Fruit fly (Drosophila melanogaster): ENCODE results near the gene Scsalpha1.

DNA sequence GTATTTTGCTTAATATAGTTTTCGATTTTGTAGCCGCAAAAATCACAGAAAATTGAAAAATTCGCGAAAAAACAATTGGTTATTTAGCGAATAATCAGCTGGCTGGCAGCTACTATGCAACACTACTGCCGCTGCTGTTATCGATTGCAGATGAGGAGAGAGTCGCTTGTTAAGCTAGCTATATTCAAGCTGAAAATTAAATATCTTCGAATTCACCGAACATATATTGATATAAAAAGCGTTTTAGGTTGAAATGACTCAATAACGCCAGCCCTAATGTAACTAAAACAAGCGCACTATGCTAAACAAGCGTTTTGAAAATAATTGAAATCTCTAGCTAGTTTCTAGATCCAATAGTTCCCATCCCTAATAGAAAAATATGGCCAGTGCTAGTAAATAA is 7.7 kb upstream of the Scsalpha1 start, which contains the start of the genes CG32264, ntc and IntS10:
- peak; percentile 80 for TF ChIP-seq Mnt (GFP tag; optimal IDR thresholded peaks at IDR 0.05)
- TF ChIP-seq CG11617 (GFP tag; optimal IDR thresholded peaks at IDR 0.05): peak; percentile 80
- TF ChIP-seq tj (GFP tag; optimal IDR thresholded peaks at IDR 0.05): peak; percentile 44
- TF ChIP-seq cnc (optimal IDR thresholded peaks at IDR 0.05): no peak
- TF ChIP-seq pad (GFP tag; optimal IDR thresholded peaks at IDR 0.05): peak; percentile 73
- peak; percentile 60 for TF ChIP-seq CG33017 (tag; optimal IDR thresholded peaks at IDR 0.05)
- peak; percentile 71 for TF ChIP-seq CG14711 (tag; optimal IDR thresholded peaks at IDR 0.05)
- TF ChIP-seq Hr96 (GFP tag; optimal IDR thresholded peaks at IDR 0.05): peak; percentile 84
